Worm (Caenorhabditis elegans): ENCODE results near the gene capa-1.

capa-1 gene

DNA sequence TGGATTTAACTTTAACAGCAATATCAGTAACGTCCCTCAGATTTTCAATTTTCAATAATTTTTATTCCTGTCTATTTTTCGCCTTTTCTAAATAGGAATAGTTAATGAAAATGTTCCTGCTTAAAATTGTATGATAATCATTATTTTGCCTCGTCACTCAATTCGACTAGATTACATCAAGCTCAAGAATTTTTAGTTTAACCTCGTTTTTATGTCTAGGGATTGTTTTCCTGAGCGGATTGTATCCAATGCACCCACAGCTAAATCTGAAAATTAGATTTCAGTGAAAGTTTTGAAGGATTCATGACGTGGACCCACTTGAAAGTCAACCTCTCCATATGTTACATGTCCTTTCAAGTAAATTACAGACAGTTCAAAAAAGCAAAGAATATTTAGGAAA lies 4.5 kb downstream of the capa-1 start:
- TF ChIP-seq Y67H2A.10 (GFP tag; conservative IDR thresholded peaks at IDR 0.05) (no peak), B0035.1 (tag; optimal IDR thresholded peaks at IDR 0.05) (no peak), attf-5 (GFP tag; optimal IDR thresholded peaks at IDR 0.05) (no peak), F39B2.1 (GFP tag; IDR thresholded peaks at IDR 0.05) (no peak), F23B12.7 (tag; optimal IDR thresholded peaks at IDR 0.05; ENCODE audit: insufficient read depth) (no peak), hrde-1 (tag; optimal IDR thresholded peaks at IDR 0.05; ENCODE audit: borderline replicate concordance) (no peak), atf-7 (tag; optimal IDR thresholded peaks at IDR 0.05) (no peak), snpc-3.4 (tag; optimal IDR thresholded peaks at IDR 0.05) (no peak), ztf-18 (tag; optimal IDR thresholded peaks at IDR 0.05) (no peak), T26A5.8 (tag; optimal IDR thresholded peaks at IDR 0.05) (no peak), tbx-9 (tag; optimal IDR thresholded peaks at IDR 0.05; ENCODE audit: borderline replicate concordance) (no peak), hlh-12 (tag; optimal IDR thresholded peaks at IDR 0.05) (no peak), aptf-2 (GFP tag; conservative IDR thresholded peaks at IDR 0.05) (no peak), efl-1 (GFP tag; optimal IDR thresholded peaks at IDR 0.05) (no peak), B0261.1 (tag; optimal IDR thresholded peaks at IDR 0.05) (no peak), aptf-3 (GFP tag; IDR thresholded peaks at IDR 0.05) (no peak), unc-130 (GFP tag; optimal IDR thresholded peaks at IDR 0.05) (no peak), zim-3 (tag; optimal IDR thresholded peaks at IDR 0.05) (no peak), F22D6.2 (tag; optimal IDR thresholded peaks at IDR 0.05) (no peak), dpl-1 (GFP tag; optimal IDR thresholded peaks at IDR 0.05) (no peak)

DNA sequence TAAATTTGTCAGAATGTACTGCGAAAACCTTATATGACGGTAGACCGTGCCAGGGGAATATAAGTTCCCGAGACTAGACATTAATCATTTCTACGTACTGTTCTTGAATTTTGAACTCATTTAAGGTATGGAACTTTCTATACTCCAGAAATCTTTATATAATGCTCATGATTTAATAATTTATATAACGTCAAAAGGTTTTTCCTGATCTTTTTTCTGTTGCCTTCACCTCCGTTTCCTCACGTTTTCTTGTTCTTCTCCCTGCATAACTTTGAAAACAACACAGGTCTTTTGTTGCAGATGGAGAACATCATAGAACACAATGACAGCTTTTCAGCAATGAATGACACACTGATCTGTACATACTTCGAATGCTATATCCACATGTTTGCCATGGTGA lies 11.6 kb downstream of the capa-1 start, which contains the start of gene egl-6:
TSS of gene egl-6 (plus strand) at position 301 of the 400 bp plus-strand sequence.
- TF ChIP-seq hlh-12 (tag; optimal IDR thresholded peaks at IDR 0.05) = no peak
- no peak for TF ChIP-seq B0261.1 (tag; optimal IDR thresholded peaks at IDR 0.05)
- TF ChIP-seq Y67H2A.10 (GFP tag; conservative IDR thresholded peaks at IDR 0.05) = no peak
- no peak for TF ChIP-seq him-1 (tag; optimal IDR thresholded peaks at IDR 0.05)
- no peak for TF ChIP-seq snpc-4 (GFP tag; optimal IDR thresholded peaks at IDR 0.05)
- no peak for TF ChIP-seq snpc-4 (tag; optimal IDR thresholded peaks at IDR 0.05)
- no peak for TF ChIP-seq F57C9.4 (tag; optimal IDR thresholded peaks at IDR 0.05)
- no peak for TF ChIP-seq pbrm-1 (GFP tag; IDR thresholded peaks at IDR 0.05)
- no peak for TF ChIP-seq egl-18 (GFP tag; IDR thresholded peaks at IDR 0.05)
- TF ChIP-seq rec-8 (tag; optimal IDR thresholded peaks at IDR 0.05) = no peak

DNA sequence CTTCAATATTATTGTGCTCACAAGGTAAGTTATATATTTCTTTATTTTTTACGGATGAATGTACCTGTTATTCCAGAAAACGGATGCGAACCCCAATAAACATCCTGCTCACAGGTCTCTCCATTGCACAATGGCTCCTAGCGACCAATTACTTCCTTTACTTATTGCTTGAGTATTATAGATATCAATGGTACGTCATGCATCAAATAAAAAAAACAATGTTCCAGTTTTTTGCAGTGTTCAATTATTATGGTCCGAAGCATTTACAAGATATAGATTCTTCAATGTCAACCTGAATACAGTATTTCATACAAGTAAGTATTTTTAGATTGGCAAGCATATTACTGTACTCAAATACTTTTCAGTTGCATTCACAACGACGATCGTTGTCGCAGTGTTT lies 13.7 kb downstream of the capa-1 start:
- TF ChIP-seq B0336.3 (GFP tag; IDR thresholded peaks at IDR 0.05) (no peak), nhr-120 (GFP tag; IDR thresholded peaks at IDR 0.05) (no peak), egl-44 (GFP tag; IDR thresholded peaks at IDR 0.05) (no peak), F57C9.4 (tag; optimal IDR thresholded peaks at IDR 0.05) (no peak), snpc-4 (GFP tag; optimal IDR thresholded peaks at IDR 0.05) (no peak), snpc-4 (tag; optimal IDR thresholded peaks at IDR 0.05) (no peak), B0019.2 (GFP tag; conservative IDR thresholded peaks at IDR 0.05) (no peak), aptf-2 (GFP tag; conservative IDR thresholded peaks at IDR 0.05) (no peak), akir-1 (GFP tag; optimal IDR thresholded peaks at IDR 0.05) (no peak), hmg-20 (GFP tag; IDR thresholded peaks at IDR 0.05) (no peak), zim-3 (tag; optimal IDR thresholded peaks at IDR 0.05) (no peak), Y56A3A.18 (GFP tag; IDR thresholded peaks at IDR 0.05) (no peak), mes-4 (tag; optimal IDR thresholded peaks at IDR 0.05) (no peak), mxl-1 (tag; optimal IDR thresholded peaks at IDR 0.05) (no peak), ztf-28 (GFP tag; IDR thresholded peaks at IDR 0.05) (no peak), T26A5.8 (tag; optimal IDR thresholded peaks at IDR 0.05) (no peak), F39B2.1 (GFP tag; IDR thresholded peaks at IDR 0.05) (no peak)

All from whole organism, young adult.